Fruit fly (Drosophila melanogaster): ENCODE results near the gene CG9368.

The CG9368 gene

DNA sequence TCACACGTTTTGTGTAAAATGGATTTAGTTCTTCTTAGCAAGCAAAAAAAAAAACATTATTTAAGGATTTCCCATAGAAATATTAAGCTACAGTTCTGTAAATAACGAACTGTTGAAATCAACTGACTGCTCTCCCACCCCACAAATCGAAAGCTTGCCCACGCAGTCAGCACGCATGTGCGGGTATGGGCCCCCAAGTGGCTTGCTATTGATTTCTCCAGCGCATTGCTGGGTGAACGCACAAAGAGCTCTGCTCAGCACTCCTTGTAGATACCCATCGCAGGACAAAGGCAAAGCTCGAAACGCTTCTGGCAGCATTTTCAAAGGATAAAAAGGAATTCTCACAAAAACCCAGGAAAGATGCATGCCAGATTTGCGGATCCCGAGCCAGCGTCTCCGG is at the start of gene CG9368:
CG9368 (plus strand) TSS at position 221 of the 400 bp plus-strand sequence.
- TF ChIP-seq noc (tag; optimal IDR thresholded peaks at IDR 0.05) = no peak

DNA sequence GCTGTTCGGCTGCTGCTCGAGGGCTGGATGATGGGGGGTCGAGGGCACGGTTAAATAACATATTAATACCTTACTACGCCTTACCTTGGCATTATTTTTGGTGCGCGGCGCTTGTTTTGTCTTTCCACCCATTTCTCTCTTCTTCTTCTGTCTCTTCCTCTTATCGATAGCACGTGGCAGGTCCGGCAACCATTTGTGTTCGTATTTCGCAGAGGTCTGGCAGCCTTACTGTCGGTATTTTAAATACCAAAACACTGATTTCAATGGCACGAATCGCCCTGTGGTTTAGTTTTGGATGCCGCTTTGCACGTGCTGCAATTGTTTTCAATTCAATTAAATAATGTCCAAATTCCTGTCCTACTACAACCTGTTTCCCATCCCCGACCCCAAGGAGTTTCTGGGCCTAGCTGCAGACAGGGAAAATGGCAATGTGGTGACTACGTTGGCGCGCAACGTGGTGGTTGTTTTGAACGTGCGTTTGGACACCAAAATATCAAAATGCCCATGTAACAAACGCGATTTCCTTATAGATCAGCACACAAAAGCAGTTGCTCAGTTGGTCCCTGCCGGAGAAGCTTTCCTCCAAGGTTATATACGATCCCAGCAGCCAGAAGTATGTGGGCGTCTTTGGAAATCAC is 49.2 kb upstream of the CG9368 start, which contains the start of the genes Ltn1 and CG9300:
Ltn1 (minus strand) TSS at position 155 of the 638 bp plus-strand sequence.
CG9300 (plus strand) TSS at position 285 of the 638 bp plus-strand sequence.
- no peak for TF ChIP-seq noc (tag; optimal IDR thresholded peaks at IDR 0.05)

DNA sequence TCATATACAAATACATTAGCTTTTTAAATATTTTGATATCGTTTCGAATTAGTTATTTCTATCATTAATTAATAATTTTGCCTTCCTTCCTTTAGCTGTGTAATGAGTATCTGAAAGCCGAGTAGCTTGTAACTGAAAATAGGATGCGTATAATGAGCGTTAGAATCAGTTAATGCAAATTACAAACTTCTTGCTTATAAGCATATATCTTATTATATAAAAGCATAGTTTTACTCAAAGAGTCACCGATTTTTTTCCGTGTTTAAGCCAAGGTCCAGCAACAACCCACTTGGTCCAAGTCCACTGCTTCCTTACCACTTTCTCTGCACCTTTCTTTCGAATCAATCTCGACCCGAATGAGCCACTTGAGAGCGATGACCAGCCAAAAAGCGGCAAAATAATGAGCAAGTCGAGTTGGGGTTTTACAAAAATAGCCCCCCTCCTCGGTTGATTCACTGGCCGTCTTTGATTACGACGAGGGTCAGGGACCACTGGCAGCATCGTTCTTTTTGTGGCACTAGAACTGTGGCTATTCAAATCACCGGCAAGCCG is 45.5 kb upstream of the CG9368 start:
- TF ChIP-seq noc (tag; optimal IDR thresholded peaks at IDR 0.05) = no peak

DNA sequence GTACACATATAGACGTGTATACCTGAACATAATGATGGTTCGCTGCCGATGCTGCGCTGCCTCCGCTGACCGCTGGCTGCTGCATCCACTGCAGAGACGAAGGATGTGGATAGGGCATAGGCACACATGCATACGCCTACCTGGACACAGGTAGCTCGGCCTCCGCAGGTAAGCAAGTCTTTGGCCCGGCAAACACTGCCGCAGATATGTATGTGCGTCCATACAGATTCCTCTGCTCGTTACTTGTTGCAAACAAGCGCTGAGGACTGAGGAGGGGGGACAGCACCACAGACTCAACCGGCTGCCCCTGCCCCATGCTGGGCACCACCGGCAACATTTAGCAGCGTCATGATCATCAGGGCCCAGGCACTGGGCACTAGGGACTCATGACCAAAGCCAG is 44.7 kb upstream of the CG9368 start:
- no peak for TF ChIP-seq noc (tag; optimal IDR thresholded peaks at IDR 0.05)

DNA sequence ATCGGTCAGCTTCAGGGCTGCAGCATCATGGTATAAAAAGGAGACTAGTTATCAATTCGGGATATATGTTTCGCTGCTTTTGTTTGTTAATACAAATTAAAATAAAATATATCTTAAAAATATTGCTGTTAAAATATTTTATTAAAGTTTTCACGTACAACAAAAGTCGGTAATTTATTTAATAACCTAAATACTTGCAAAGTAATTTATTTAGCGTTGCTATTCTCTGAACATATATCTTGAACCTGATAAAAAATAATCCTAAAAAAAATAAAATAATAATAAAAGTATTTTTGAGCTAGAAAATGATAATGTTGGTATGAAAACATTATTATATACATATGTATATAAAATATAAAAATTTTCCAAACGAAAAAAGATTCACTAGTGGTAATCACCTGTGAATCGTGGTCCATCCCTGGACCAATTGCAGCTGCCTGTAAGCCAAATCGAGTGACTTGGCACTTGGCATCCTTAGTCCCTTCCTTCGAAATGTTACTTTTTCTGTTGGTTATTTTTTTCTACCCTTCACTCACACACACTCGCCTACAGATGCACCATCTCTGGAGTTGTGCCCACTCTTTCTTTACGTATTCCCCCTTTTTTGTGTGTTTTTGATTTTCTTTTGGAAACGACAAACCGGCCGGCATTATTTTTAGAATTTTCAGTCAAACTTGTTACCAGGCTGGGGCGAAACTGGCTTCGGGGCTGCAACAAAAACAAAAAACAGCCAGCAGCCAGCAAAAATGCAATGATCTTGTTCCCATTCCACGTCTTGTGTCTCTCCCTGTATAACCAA is 44.0 kb upstream of the CG9368 start:
- TF ChIP-seq noc (tag; optimal IDR thresholded peaks at IDR 0.05) = no peak

dm6 chr3L:19557996-19558375 is 43.4 kb upstream of the CG9368 start:
- TF ChIP-seq noc (tag; optimal IDR thresholded peaks at IDR 0.05) = no peak

DNA sequence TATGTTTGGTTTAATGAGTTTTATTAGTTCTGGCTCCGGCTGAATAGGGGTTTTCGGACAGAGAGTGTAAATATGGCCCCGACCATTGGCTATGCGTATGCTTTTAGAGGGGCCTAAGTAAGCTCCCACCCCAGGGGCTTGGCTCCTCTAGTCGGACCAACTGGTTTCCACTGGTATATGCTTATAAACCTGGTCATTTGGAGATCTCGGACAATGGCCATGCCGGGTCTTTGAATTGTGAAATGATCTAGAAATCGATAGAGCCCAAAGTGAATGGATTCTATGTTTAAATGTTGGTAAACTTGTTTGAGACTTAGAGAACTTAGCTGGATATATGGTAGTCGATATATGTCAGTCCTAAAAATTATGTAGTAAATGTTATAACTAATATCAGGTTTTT is 42.8 kb upstream of the CG9368 start:
- TF ChIP-seq noc (tag; optimal IDR thresholded peaks at IDR 0.05) = no peak

- no peak for TF ChIP-seq noc (tag; optimal IDR thresholded peaks at IDR 0.05)
Measured at dm6 chr3L:19559171-19559570, 42.3 kb upstream of the CG9368 start.

dm6 chr3L:19560005-19560694 is 41.3 kb upstream of the CG9368 start:
- no peak for TF ChIP-seq noc (tag; optimal IDR thresholded peaks at IDR 0.05)

dm6 chr3L:19560695-19561246 is 40.7 kb upstream of the CG9368 start:
- TF ChIP-seq noc (tag; optimal IDR thresholded peaks at IDR 0.05) = peak; percentile 95

DNA sequence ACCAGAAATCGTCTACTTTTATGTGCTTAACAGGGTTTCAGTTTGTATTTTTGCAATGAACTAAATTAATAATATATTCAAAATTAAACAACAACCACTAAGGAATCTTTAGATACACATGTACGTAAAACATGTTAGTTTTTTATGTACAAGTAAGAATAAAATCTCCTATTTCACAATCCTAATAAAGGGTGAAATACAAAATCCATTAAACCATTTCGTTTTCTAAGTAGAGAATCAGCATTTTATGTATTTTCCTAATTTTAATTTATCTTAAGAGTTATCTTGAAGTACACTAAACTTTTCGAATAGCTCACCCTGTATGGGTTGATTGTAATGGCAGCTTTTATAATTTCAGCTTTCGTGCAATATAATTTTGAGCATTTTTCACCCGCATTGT is 39.7 kb upstream of the CG9368 start:
- TF ChIP-seq noc (tag; optimal IDR thresholded peaks at IDR 0.05) = peak; percentile 96

dm6 chr3L:19562146-19562700 is 39.2 kb upstream of the CG9368 start:
- no peak for TF ChIP-seq noc (tag; optimal IDR thresholded peaks at IDR 0.05)

dm6 chr3L:19563014-19563413 is 38.4 kb upstream of the CG9368 start:
- no peak for TF ChIP-seq noc (tag; optimal IDR thresholded peaks at IDR 0.05)

DNA sequence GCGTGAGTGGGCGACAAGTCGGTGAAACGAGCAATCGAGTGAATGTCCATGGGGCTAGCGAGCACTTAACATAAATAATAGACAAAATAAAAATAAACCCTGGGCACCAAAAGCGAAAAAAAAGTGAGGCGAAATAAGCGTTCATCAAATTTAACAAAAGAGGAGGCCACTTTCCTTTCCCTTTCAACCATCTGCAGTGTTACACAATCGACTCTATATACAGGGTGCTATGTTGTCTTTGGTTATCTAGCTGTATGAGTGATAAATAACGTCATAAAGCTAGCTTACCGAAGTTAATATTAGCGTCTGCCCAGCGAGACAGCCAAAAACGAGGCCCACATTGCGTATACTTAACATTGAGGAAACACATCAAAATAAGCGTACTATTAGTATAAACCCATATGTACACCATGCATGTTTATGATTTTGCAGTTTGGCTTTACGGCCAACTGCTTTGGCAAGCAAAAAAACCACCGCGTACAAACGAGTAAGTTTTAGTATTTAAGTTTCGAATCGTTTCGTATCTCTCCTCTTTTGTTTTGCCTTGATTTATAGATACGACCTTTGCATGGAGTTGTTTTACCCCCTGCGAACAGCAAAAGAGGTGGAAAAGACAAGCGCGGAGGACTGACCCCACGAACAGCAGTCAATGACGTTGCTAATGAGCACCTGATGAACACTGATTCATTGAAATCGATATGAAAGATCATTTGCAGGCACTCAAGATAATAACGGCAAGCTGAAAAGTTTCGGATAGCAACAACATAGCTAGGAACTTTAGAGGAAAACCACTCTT is 36.3 kb upstream of the CG9368 start:
- TF ChIP-seq noc (tag; optimal IDR thresholded peaks at IDR 0.05) = no peak

- TF ChIP-seq noc (tag; optimal IDR thresholded peaks at IDR 0.05) = no peak
Measured at dm6 chr3L:19566127-19566526, 35.3 kb upstream of the CG9368 start.

All from whole organism, larva.